Worm (Caenorhabditis elegans): ENCODE data around the gene grl-27.
"Not testable (repeated sequence)": the region's sequence is repeated elsewhere in the genome, so short reads cannot be mapped to it uniquely, and the experiment has no call there.

The grl-27 gene

ce11 chrV:3575759-3576158 lies at the start of gene grl-27:
grl-27 (minus strand) TSS chrV:3575859.
- TF ChIP-seq flt-1 (GFP tag; IDR thresholded peaks at IDR 0.05) (no peak), med-1 (GFP tag; optimal IDR thresholded peaks at IDR 0.05; ENCODE audit: insufficient read depth) (no peak), ztf-23 (GFP tag; IDR thresholded peaks at IDR 0.05) (no peak), cog-1 (tag; optimal IDR thresholded peaks at IDR 0.05) (no peak), klf-2 (GFP tag; conservative IDR thresholded peaks at IDR 0.05) (no peak)

- TF ChIP-seq cog-1 (tag; optimal IDR thresholded peaks at IDR 0.05); ztf-29 (GFP tag; IDR thresholded peaks at IDR 0.05); med-1 (GFP tag; optimal IDR thresholded peaks at IDR 0.05; ENCODE audit: insufficient read depth): not testable (repeated sequence)
These were observed 44.9 kb upstream of the grl-27 start, which contains the start of gene srx-93 for ce11 chrV:3620608-3621007. srx-93 (minus strand) TSS chrV:3620708.

- TF ChIP-seq tab-1 (GFP tag; IDR thresholded peaks at IDR 0.05) = no peak
- no peak for TF ChIP-seq ref-1 (GFP tag; conservative IDR thresholded peaks at IDR 0.05)
These were observed 41.2 kb upstream of the grl-27 start for ce11 chrV:3616844-3617243.

- TF ChIP-seq tab-1 (GFP tag; IDR thresholded peaks at IDR 0.05) (no peak), ztf-23 (GFP tag; IDR thresholded peaks at IDR 0.05) (no peak), flt-1 (GFP tag; IDR thresholded peaks at IDR 0.05) (no peak), ztf-29 (GFP tag; IDR thresholded peaks at IDR 0.05) (no peak), T22C8.4 (GFP tag; IDR thresholded peaks at IDR 0.05) (no peak), cog-1 (tag; optimal IDR thresholded peaks at IDR 0.05) (no peak)
These were observed 38.7 kb upstream of the grl-27 start, which contains the start of gene T22F3.11 for ce11 chrV:3614397-3614796. T22F3.11 (minus strand) TSS chrV:3614553.

- TF ChIP-seq cog-1 (tag; optimal IDR thresholded peaks at IDR 0.05) (no peak), med-1 (GFP tag; optimal IDR thresholded peaks at IDR 0.05; ENCODE audit: insufficient read depth) (no peak), ztf-23 (GFP tag; IDR thresholded peaks at IDR 0.05) (no peak), klf-2 (GFP tag; conservative IDR thresholded peaks at IDR 0.05) (no peak), tab-1 (GFP tag; IDR thresholded peaks at IDR 0.05) (no peak), flt-1 (GFP tag; IDR thresholded peaks at IDR 0.05) (no peak), ref-1 (GFP tag; conservative IDR thresholded peaks at IDR 0.05) (no peak), ztf-29 (GFP tag; IDR thresholded peaks at IDR 0.05) (no peak), T22C8.4 (GFP tag; IDR thresholded peaks at IDR 0.05) (no peak)
These were observed 37.4 kb upstream of the grl-27 start for ce11 chrV:3613042-3613441.

- TF ChIP-seq med-1 (GFP tag; optimal IDR thresholded peaks at IDR 0.05; ENCODE audit: insufficient read depth) (no peak), flt-1 (GFP tag; IDR thresholded peaks at IDR 0.05) (no peak), ref-1 (GFP tag; conservative IDR thresholded peaks at IDR 0.05) (no peak), tab-1 (GFP tag; IDR thresholded peaks at IDR 0.05) (no peak), ztf-23 (GFP tag; IDR thresholded peaks at IDR 0.05) (no peak), klf-2 (GFP tag; conservative IDR thresholded peaks at IDR 0.05) (no peak), cog-1 (tag; optimal IDR thresholded peaks at IDR 0.05) (no peak), ztf-29 (GFP tag; IDR thresholded peaks at IDR 0.05) (no peak)
These were observed 36.0 kb upstream of the grl-27 start, which contains the start of gene T22F3.10 for ce11 chrV:3611654-3612053. T22F3.10 (minus strand) TSS chrV:3611754.

ce11 chrV:3610709-3611108 lies 35.0 kb upstream of the grl-27 start:
- TF ChIP-seq tab-1 (GFP tag; IDR thresholded peaks at IDR 0.05) = no peak
- TF ChIP-seq T22C8.4 (GFP tag; IDR thresholded peaks at IDR 0.05) = no peak
- no peak for TF ChIP-seq cog-1 (tag; optimal IDR thresholded peaks at IDR 0.05)
- TF ChIP-seq med-1 (GFP tag; optimal IDR thresholded peaks at IDR 0.05; ENCODE audit: insufficient read depth) = no peak
- no peak for TF ChIP-seq ztf-23 (GFP tag; IDR thresholded peaks at IDR 0.05)
- TF ChIP-seq ref-1 (GFP tag; conservative IDR thresholded peaks at IDR 0.05) = no peak
- no peak for TF ChIP-seq klf-2 (GFP tag; conservative IDR thresholded peaks at IDR 0.05)
- TF ChIP-seq flt-1 (GFP tag; IDR thresholded peaks at IDR 0.05) = no peak
- no peak for TF ChIP-seq ztf-29 (GFP tag; IDR thresholded peaks at IDR 0.05)

ce11 chrV:3606391-3606790 lies 30.7 kb upstream of the grl-27 start:
- TF ChIP-seq ref-1 (GFP tag; conservative IDR thresholded peaks at IDR 0.05) = no peak
- no peak for TF ChIP-seq flt-1 (GFP tag; IDR thresholded peaks at IDR 0.05)
- TF ChIP-seq T22C8.4 (GFP tag; IDR thresholded peaks at IDR 0.05) = no peak
- TF ChIP-seq tab-1 (GFP tag; IDR thresholded peaks at IDR 0.05) = no peak
- TF ChIP-seq med-1 (GFP tag; optimal IDR thresholded peaks at IDR 0.05; ENCODE audit: insufficient read depth) = no peak
- TF ChIP-seq ztf-23 (GFP tag; IDR thresholded peaks at IDR 0.05) = no peak
- TF ChIP-seq ztf-29 (GFP tag; IDR thresholded peaks at IDR 0.05) = no peak
- TF ChIP-seq klf-2 (GFP tag; conservative IDR thresholded peaks at IDR 0.05) = no peak
- TF ChIP-seq cog-1 (tag; optimal IDR thresholded peaks at IDR 0.05) = no peak

- TF ChIP-seq T22C8.4 (GFP tag; IDR thresholded peaks at IDR 0.05) (no peak), tab-1 (GFP tag; IDR thresholded peaks at IDR 0.05) (no peak), med-1 (GFP tag; optimal IDR thresholded peaks at IDR 0.05; ENCODE audit: insufficient read depth) (no peak), flt-1 (GFP tag; IDR thresholded peaks at IDR 0.05) (no peak), ref-1 (GFP tag; conservative IDR thresholded peaks at IDR 0.05) (no peak)
These were observed 29.7 kb upstream of the grl-27 start, which contains the start of gene T22F3.8 for ce11 chrV:3605325-3605724. T22F3.8 (minus strand) TSS chrV:3605425.

ce11 chrV:3600570-3600969 lies 24.9 kb upstream of the grl-27 start, which contains the start of gene T22F3.7:
T22F3.7 (minus strand) TSS chrV:3600670.
- TF ChIP-seq T22C8.4 (GFP tag; IDR thresholded peaks at IDR 0.05) = no peak

- not testable (repeated sequence) for TF ChIP-seq tab-1 (GFP tag; IDR thresholded peaks at IDR 0.05); cog-1 (tag; optimal IDR thresholded peaks at IDR 0.05); flt-1 (GFP tag; IDR thresholded peaks at IDR 0.05)
These were observed 21.4 kb upstream of the grl-27 start, which contains the start of gene srh-212 for ce11 chrV:3597052-3597451. srh-212 (minus strand) TSS chrV:3597152.
